Worm (Caenorhabditis elegans) whole organism, early embryonic: ENCODE data around the gene fcho-1.

Experiments used
- B0310.2 ChIP-seq: sonication (generic microtip); optimal IDR thresholded peaks from 2 replicates; lab custom pipeline; 2016; ENCODE audit warnings: mild to moderate bottlenecking, missing genetic modification characterization, missing compliant biosample characterization
- F13C5.2 ChIP-seq: sonication (generic microtip); optimal IDR thresholded peaks from 2 replicates; lab custom pipeline; 2017; ENCODE audit warnings: mild to moderate bottlenecking, missing genetic modification characterization, inconsistent platforms, missing compliant biosample characterization
- aly-1 ChIP-seq: sonication (generic microtip); optimal IDR thresholded peaks from 2 replicates; lab custom pipeline; 2016; ENCODE audit warnings: missing genetic modification characterization, missing compliant biosample characterization
- ama-1 ChIP-seq: fragments of 150-350 bp; optimal IDR thresholded peaks from 2 replicates; lab custom pipeline; 2014
- ceh-13 ChIP-seq: fragments of 200-800 bp; sonication (Bioruptor generic); optimal IDR thresholded peaks from 2 replicates; lab custom pipeline; 2018; ENCODE audit warnings: mild to moderate bottlenecking, missing genetic modification characterization, missing compliant biosample characterization
- ceh-36 ChIP-seq: sonication (generic microtip); optimal IDR thresholded peaks from 2 replicates; lab custom pipeline; 2016; ENCODE audit warnings: missing genetic modification characterization, inconsistent platforms, missing compliant biosample characterization
- ets-7 ChIP-seq: sonication (generic microtip); optimal IDR thresholded peaks from 2 replicates; lab custom pipeline; 2016; ENCODE audit warnings: missing genotype, missing genetic modification characterization, missing compliant biosample characterization
- flt-1 ChIP-seq: fragments of 200-800 bp; sonication (Bioruptor generic); IDR thresholded peaks from 2 replicates; pipeline ENCODE4 v1.3.6; 2022; ENCODE audit warnings: missing genetic modification characterization, missing compliant biosample characterization
- hmbx-1 ChIP-seq: sonication (generic microtip); optimal IDR thresholded peaks from 2 replicates; lab custom pipeline; 2016; ENCODE audit warnings: mild to moderate bottlenecking, missing genetic modification characterization, missing compliant biosample characterization
- hmg-4 ChIP-seq: fragments of 200-800 bp; sonication (Bioruptor generic); optimal IDR thresholded peaks from 2 replicates; lab custom pipeline; 2018; ENCODE audit warnings: mild to moderate bottlenecking, missing genetic modification characterization, missing compliant biosample characterization
- hnd-1 ChIP-seq: sonication (generic microtip); optimal IDR thresholded peaks from 2 replicates; lab custom pipeline; 2016; ENCODE audit warnings: missing genetic modification characterization, missing compliant biosample characterization
- pes-1 ChIP-seq: fragments of 200-800 bp; sonication (Bioruptor generic); IDR thresholded peaks from 2 replicates; pipeline ENCODE4 v1.3.6; 2022; ENCODE audit warnings: missing genetic modification reagents, missing genetic modification characterization, missing compliant biosample characterization
- scrt-1 ChIP-seq: fragments of 200-800 bp; sonication (Bioruptor generic); IDR thresholded peaks from 2 replicates; pipeline ENCODE4 v1.3.6; 2022; ENCODE audit warnings: missing genetic modification characterization, missing compliant biosample characterization
- sea-1 ChIP-seq: fragments of 200-800 bp; sonication (Bioruptor generic); conservative IDR thresholded peaks from 2 replicates; pipeline ENCODE4 v1.3.6; 2022; ENCODE audit warnings: missing genetic modification characterization, missing compliant biosample characterization
- tbx-11 ChIP-seq: fragments of 200-800 bp; sonication (Bioruptor generic); IDR thresholded peaks from 2 replicates; pipeline ENCODE4 v1.3.6; 2022; ENCODE audit warnings: missing genetic modification characterization, missing compliant biosample characterization
- tbx-37 ChIP-seq: fragments of 200-800 bp; sonication (Bioruptor generic); conservative IDR thresholded peaks from 2 replicates; pipeline ENCODE4 v1.3.6; 2022; ENCODE audit warnings: missing genetic modification reagents, missing genetic modification characterization, missing compliant biosample characterization
- tra-4 ChIP-seq: sonication (generic microtip); optimal IDR thresholded peaks from 2 replicates; lab custom pipeline; 2017; ENCODE audit warnings: missing genetic modification characterization, missing compliant biosample characterization

fcho-1 gene

DNA sequence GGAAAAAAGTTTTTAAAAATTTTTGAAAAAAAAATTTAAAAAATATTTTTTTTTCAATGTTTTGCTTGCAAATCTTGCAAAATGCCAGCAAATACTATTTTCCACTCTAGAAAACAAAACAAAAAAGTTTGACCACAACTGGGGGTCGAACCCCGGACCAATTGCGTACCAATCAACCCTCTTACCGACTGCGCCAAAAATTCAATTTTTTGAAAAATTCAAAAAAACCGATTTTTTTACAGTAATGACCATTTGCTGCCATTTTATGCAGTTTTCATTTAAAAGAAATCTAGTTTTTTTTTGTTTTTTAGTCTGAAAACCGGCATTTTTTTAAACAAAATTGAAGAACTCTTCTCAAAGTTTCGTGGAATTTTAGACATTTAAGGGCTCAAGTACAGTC, 52.1 kb downstream of the fcho-1 start:
- no peak for TF ChIP-seq F13C5.2 (tag; lab: Kevin White, UChicago)
- no peak for TF ChIP-seq flt-1 (GFP tag; lab: Robert Waterston, UW)
- no peak for TF ChIP-seq sea-1 (GFP tag; lab: Robert Waterston, UW)
- no peak for TF ChIP-seq ets-7 (tag; lab: Kevin White, UChicago)
- no peak for TF ChIP-seq aly-1 (tag; lab: Kevin White, UChicago)
- TF ChIP-seq tra-4 (tag; lab: Kevin White, UChicago) = no peak
- TF ChIP-seq hnd-1 (tag; lab: Kevin White, UChicago) = no peak
- TF ChIP-seq scrt-1 (GFP tag; lab: Robert Waterston, UW) = no peak
- no peak for TF ChIP-seq pes-1 (GFP tag; lab: Robert Waterston, UW)
- TF ChIP-seq hmg-4 = no peak
- TF ChIP-seq ceh-13 (GFP tag; lab: Kevin White, UChicago) = no peak
- no peak for TF ChIP-seq hmbx-1 (tag; lab: Kevin White, UChicago)
- TF ChIP-seq ama-1 = no peak
- no peak for TF ChIP-seq ceh-36 (tag; lab: Kevin White, UChicago)
- TF ChIP-seq B0310.2 (tag; lab: Kevin White, UChicago) = no peak
- no peak for TF ChIP-seq tbx-37 (GFP tag; lab: Robert Waterston, UW)
- TF ChIP-seq tbx-11 (GFP tag; lab: Robert Waterston, UW) = no peak

DNA sequence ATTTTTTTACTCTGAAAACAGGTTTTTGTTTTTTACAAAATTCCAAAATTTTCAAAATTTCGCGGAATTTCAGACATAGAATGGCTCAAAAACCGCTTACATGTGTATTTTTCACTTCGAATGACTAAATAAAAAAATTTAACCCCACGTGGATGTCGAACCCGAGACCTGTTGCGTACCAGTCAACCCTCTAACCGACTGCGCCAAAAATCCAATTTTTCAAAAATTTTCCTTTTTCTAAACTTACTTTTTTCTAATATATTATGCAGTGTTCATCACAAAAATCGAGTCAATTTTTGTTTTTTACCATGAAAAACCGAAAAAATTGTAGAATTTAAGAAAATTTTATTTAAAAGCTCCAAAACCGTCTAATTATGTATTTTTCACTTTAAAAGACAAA, 55.7 kb downstream of the fcho-1 start:
- TF ChIP-seq ama-1 (no peak), flt-1 (GFP tag; lab: Robert Waterston, UW) (no peak), pes-1 (GFP tag; lab: Robert Waterston, UW) (no peak), aly-1 (tag; lab: Kevin White, UChicago) (no peak), ceh-13 (GFP tag; lab: Kevin White, UChicago) (no peak), tbx-11 (GFP tag; lab: Robert Waterston, UW) (no peak)

DNA sequence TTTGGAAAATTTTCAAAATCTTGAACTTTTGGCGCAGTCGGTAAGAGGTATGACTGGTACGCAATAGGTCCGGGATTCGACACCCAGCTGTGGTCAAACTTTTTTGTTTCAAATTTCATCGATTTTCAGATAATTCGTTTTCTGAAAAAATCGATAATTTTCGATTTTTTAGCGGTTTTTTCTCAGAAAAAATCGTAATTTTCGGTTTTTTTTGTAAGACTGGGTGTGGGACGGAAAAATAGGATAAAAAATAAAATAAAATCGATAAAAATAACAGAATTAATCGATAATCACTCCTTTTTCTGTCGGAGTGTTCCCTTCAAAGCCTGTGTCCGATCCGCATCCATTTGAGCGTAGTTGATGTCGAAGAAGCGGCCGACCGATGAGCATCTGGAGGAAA, 58.4 kb downstream of the fcho-1 start:
- TF ChIP-seq tbx-11 (GFP tag; lab: Robert Waterston, UW) = no peak
- no peak for TF ChIP-seq flt-1 (GFP tag; lab: Robert Waterston, UW)
- no peak for TF ChIP-seq tbx-37 (GFP tag; lab: Robert Waterston, UW)
- no peak for TF ChIP-seq sea-1 (GFP tag; lab: Robert Waterston, UW)
- TF ChIP-seq tra-4 (tag; lab: Kevin White, UChicago) = no peak
- no peak for TF ChIP-seq pes-1 (GFP tag; lab: Robert Waterston, UW)

DNA sequence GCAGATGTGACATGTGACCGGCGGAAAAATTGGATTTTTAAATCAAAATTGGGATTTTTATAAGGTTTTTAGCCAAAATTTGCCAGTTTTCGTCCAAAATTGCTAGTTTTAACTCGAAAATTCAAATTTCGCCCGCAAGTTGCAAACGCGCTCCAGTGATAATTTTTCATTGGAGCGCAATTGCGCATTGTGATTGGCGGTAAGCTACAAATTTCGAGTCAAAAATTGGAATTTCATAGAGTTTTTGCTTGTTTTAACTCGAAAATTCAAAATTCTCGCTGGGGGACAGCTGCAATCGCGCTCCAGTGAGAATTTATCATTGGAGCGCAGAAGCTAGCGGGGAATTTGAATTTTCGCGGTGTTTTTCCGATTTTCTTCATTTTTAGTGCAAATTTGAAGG, 59.0 kb downstream of the fcho-1 start:
- no peak for TF ChIP-seq ceh-13 (GFP tag; lab: Kevin White, UChicago)
